Fruit fly (Drosophila melanogaster) whole organism, embryonic: ENCODE results near the gene in.

ENCODE experiments used
- ATbp ChIP-seq: fragments of 200-800 bp; sonication (Bioruptor generic); optimal IDR thresholded peaks from 2 replicates; lab custom pipeline; 2017; ENCODE audit warnings: missing biosample characterization, mild to moderate bottlenecking, missing genetic modification characterization, missing genetic modification reagents
- CG10209 ChIP-seq: fragments of 200-800 bp; sonication (Bioruptor generic); optimal IDR thresholded peaks from 3 replicates; lab custom pipeline; 2017; ENCODE audit warnings: missing biosample characterization, mild to moderate bottlenecking, missing genetic modification characterization, missing genetic modification reagents
- CG10274 ChIP-seq: fragments of 200-800 bp; sonication (Bioruptor generic); optimal IDR thresholded peaks from 3 replicates; lab custom pipeline; 2017; ENCODE audit warnings: missing biosample characterization, mild to moderate bottlenecking, missing genetic modification characterization
- CG1233 ChIP-seq: fragments of 200-800 bp; sonication (Bioruptor generic); optimal IDR thresholded peaks from 4 replicates; lab custom pipeline; 2018; ENCODE audit warnings: missing biosample characterization, mild to moderate bottlenecking, missing genetic modification characterization
- CG13775 ChIP-seq: fragments of 200-800 bp; sonication (Bioruptor generic); optimal IDR thresholded peaks from 3 replicates; lab custom pipeline; 2017; ENCODE audit warnings: missing biosample characterization, mild to moderate bottlenecking, missing genetic modification characterization
- CG13894 ChIP-seq: fragments of 200-800 bp; sonication (Bioruptor generic); optimal IDR thresholded peaks from 3 replicates; lab custom pipeline; 2018; ENCODE audit warnings: missing biosample characterization, mild to moderate bottlenecking, missing genetic modification characterization, moderate library complexity
- CG14965 ChIP-seq: fragments of 200-800 bp; sonication (Bioruptor generic); optimal IDR thresholded peaks from 2 replicates; lab custom pipeline; 2016; ENCODE audit warnings: missing biosample characterization, missing genetic modification characterization, borderline replicate concordance
- CG1603 ChIP-seq: fragments of 200-800 bp; sonication (Bioruptor generic); optimal IDR thresholded peaks from 2 replicates; lab custom pipeline; 2019; ENCODE audit warnings: missing biosample characterization, mild to moderate bottlenecking, missing genetic modification characterization, moderate library complexity
- CG16813 ChIP-seq: fragments of 200-800 bp; sonication (Bioruptor generic); IDR thresholded peaks from 3 replicates; pipeline ENCODE4 v1.3.6; 2022; ENCODE audit warnings: missing biosample characterization, missing genetic modification characterization; ENCODE audit not compliant: partially characterized antibody
- CG16815 ChIP-seq: fragments of 200-800 bp; sonication (Bioruptor generic); optimal IDR thresholded peaks from 3 replicates; lab custom pipeline; 2017; ENCODE audit warnings: missing biosample characterization, mild to moderate bottlenecking, missing genetic modification characterization
- CG2199 ChIP-seq: fragments of 200-800 bp; sonication (Bioruptor generic); IDR thresholded peaks from 3 replicates; pipeline ENCODE4 v1.3.6; 2022; ENCODE audit warnings: missing biosample characterization, missing genetic modification characterization
- CG32532 ChIP-seq: fragments of 200-800 bp; sonication (Bioruptor generic); IDR thresholded peaks from 2 replicates; pipeline ENCODE4 v1.3.6; 2022; ENCODE audit warnings: missing biosample characterization, missing genetic modification characterization
- CG33557 ChIP-seq: fragments of 200-800 bp; sonication (Bioruptor generic); optimal IDR thresholded peaks from 2 replicates; lab custom pipeline; 2019; ENCODE audit warnings: missing biosample characterization, mild to moderate bottlenecking, missing genetic modification characterization, moderate library complexity
- CG4854 ChIP-seq: fragments of 200-800 bp; sonication (Bioruptor generic); optimal IDR thresholded peaks from 2 replicates; lab custom pipeline; 2016; ENCODE audit warnings: missing biosample characterization, missing genetic modification characterization, inconsistent platforms
- CG5245 ChIP-seq: fragments of 200-800 bp; sonication (Bioruptor generic); optimal IDR thresholded peaks from 3 replicates; lab custom pipeline; 2016; ENCODE audit warnings: missing biosample characterization, missing genetic modification characterization
- CG6689 ChIP-seq: fragments of 200-800 bp; sonication (Bioruptor generic); IDR thresholded peaks from 2 replicates; pipeline ENCODE4 v1.3.6; 2022; ENCODE audit warnings: missing biosample characterization, missing genetic modification characterization
- CG7372 ChIP-seq: fragments of 200-800 bp; sonication (Bioruptor generic); IDR thresholded peaks from 2 replicates; pipeline ENCODE4 v1.3.6; 2022; ENCODE audit warnings: missing biosample characterization, missing genetic modification characterization
- CG7839 ChIP-seq: fragments of 200-800 bp; sonication (Bioruptor generic); optimal IDR thresholded peaks from 3 replicates; lab custom pipeline; 2018; ENCODE audit warnings: missing biosample characterization, mild to moderate bottlenecking, missing genetic modification characterization, moderate library complexity
- CG9727 ChIP-seq: fragments of 200-800 bp; sonication (Bioruptor generic); optimal IDR thresholded peaks from 3 replicates; lab custom pipeline; 2017; ENCODE audit warnings: missing biosample characterization, mild to moderate bottlenecking, missing genetic modification characterization
- D19A ChIP-seq: fragments of 200-800 bp; optimal IDR thresholded peaks from 3 replicates; lab custom pipeline; 2019; ENCODE audit warnings: missing biosample characterization, mild to moderate bottlenecking, missing genetic modification characterization, moderate library complexity
- Dad ChIP-seq: fragments of 200-800 bp; sonication (Bioruptor generic); optimal IDR thresholded peaks from 3 replicates; lab custom pipeline; 2016; ENCODE audit warnings: missing biosample characterization, missing genetic modification characterization
- Gug ChIP-seq: fragments of 200-800 bp; sonication (Bioruptor generic); IDR thresholded peaks from 4 replicates; pipeline ENCODE4 v1.3.6; 2022; ENCODE audit warnings: missing biosample characterization, missing genetic modification characterization
- H2.0 ChIP-seq: fragments of 200-800 bp; sonication (Bioruptor generic); IDR thresholded peaks from 2 replicates; pipeline ENCODE4 v1.3.6; 2022; ENCODE audit warnings: missing biosample characterization, missing genetic modification characterization
- HLH3B ChIP-seq: fragments of 200-800 bp; sonication (Bioruptor generic); IDR thresholded peaks from 2 replicates; pipeline ENCODE4 v1.3.6; 2022; ENCODE audit warnings: missing biosample characterization, missing genetic modification characterization
- Med ChIP-seq: fragments of 200-800 bp; sonication (Bioruptor generic); peaks from one replicate; lab custom pipeline; 2016; ENCODE audit warnings: missing biosample characterization, missing genetic modification characterization, mild to moderate bottlenecking, inconsistent platforms, moderate library complexity
- Meics ChIP-seq: fragments of 200-800 bp; sonication (Bioruptor generic); optimal IDR thresholded peaks from 2 replicates; lab custom pipeline; 2017; ENCODE audit warnings: missing biosample characterization, mild to moderate bottlenecking, missing genetic modification characterization
- Myb ChIP-seq: fragments of 200-800 bp; sonication (Bioruptor generic); optimal IDR thresholded peaks from 2 replicates; lab custom pipeline; 2016; ENCODE audit warnings: missing biosample characterization, missing genetic modification characterization
- Sox102F ChIP-seq: fragments of 200-800 bp; sonication (Bioruptor generic); optimal IDR thresholded peaks from 2 replicates; lab custom pipeline; 2018; ENCODE audit warnings: missing biosample characterization, mild to moderate bottlenecking, missing genetic modification characterization, moderate library complexity
- Spps ChIP-seq: fragments of 200-800 bp; sonication (Bioruptor generic); optimal IDR thresholded peaks from 2 replicates; lab custom pipeline; 2018; ENCODE audit warnings: missing biosample characterization, mild to moderate bottlenecking, missing genetic modification characterization
- dpn ChIP-seq, 2 experiments: fragments of 200-800 bp; sonication (Bioruptor generic); optimal IDR thresholded peaks; 3 replicates each; lab custom pipeline; 2016; ENCODE audit warnings: missing biosample characterization in 2 of 2, missing genetic modification characterization in 2 of 2
- gsb ChIP-seq: fragments of 200-800 bp; sonication (Bioruptor generic); IDR thresholded peaks from 2 replicates; pipeline ENCODE4 v1.3.6; 2022; ENCODE audit warnings: missing biosample characterization, missing genetic modification characterization
- hb ChIP-seq: fragments of 200-800 bp; sonication (Bioruptor generic); IDR thresholded peaks from 3 replicates; pipeline ENCODE4 v1.3.6; 2022; ENCODE audit warnings: missing biosample characterization, missing genetic modification characterization; ENCODE audit not compliant: partially characterized antibody
- hbn ChIP-seq: fragments of 200-800 bp; sonication (Bioruptor generic); IDR thresholded peaks from 2 replicates; pipeline ENCODE4 v1.3.6; 2022; ENCODE audit warnings: missing biosample characterization, missing genetic modification characterization; ENCODE audit not compliant: partially characterized antibody
- insv ChIP-seq, 2 experiments: fragments of 200-800 bp; sonication (Bioruptor generic); optimal IDR thresholded peaks; 3 replicates each; lab custom pipeline; 2016 to 2018; ENCODE audit warnings: missing biosample characterization in 2 of 2, missing genetic modification characterization in 2 of 2
- inv ChIP-seq: fragments of 200-800 bp; sonication (Bioruptor generic); IDR thresholded peaks from 2 replicates; pipeline ENCODE4 v1.3.6; 2022; ENCODE audit warnings: missing biosample characterization, missing genetic modification characterization; ENCODE audit not compliant: partially characterized antibody
- lbe ChIP-seq: fragments of 200-800 bp; sonication (Bioruptor generic); optimal IDR thresholded peaks from 2 replicates; lab custom pipeline; 2016; ENCODE audit warnings: missing biosample characterization, mild to moderate bottlenecking, missing genetic modification characterization
- lilli ChIP-seq: fragments of 200-800 bp; sonication (Bioruptor generic); optimal IDR thresholded peaks from 3 replicates; lab custom pipeline; 2016; ENCODE audit warnings: missing biosample characterization, missing genetic modification characterization
- mam ChIP-seq: fragments of 200-800 bp; sonication (Bioruptor generic); optimal IDR thresholded peaks from 3 replicates; lab custom pipeline; 2016; ENCODE audit warnings: missing biosample characterization, missing genetic modification characterization
- row ChIP-seq: fragments of 200-800 bp; sonication (Bioruptor generic); IDR thresholded peaks from 3 replicates; pipeline ENCODE4 v1.3.6; 2022; ENCODE audit warnings: missing biosample characterization, missing genetic modification characterization
- sens ChIP-seq: fragments of 200-800 bp; sonication (Bioruptor generic); peaks from one replicate; lab custom pipeline; 2016; ENCODE audit warnings: missing biosample characterization, missing genetic modification characterization
- sisA ChIP-seq: fragments of 200-800 bp; sonication (Bioruptor generic); IDR thresholded peaks from 2 replicates; pipeline ENCODE4 v1.3.6; 2022; ENCODE audit warnings: missing biosample characterization, missing genetic modification characterization
- sqz ChIP-seq: fragments of 200-800 bp; sonication (Bioruptor generic); optimal IDR thresholded peaks from 3 replicates; lab custom pipeline; 2018; ENCODE audit warnings: missing biosample characterization, mild to moderate bottlenecking, missing genetic modification characterization
- stwl ChIP-seq: fragments of 200-800 bp; sonication (Bioruptor generic); optimal IDR thresholded peaks from 3 replicates; lab custom pipeline; 2018; ENCODE audit warnings: missing biosample characterization, mild to moderate bottlenecking, missing genetic modification characterization, moderate library complexity
- tin ChIP-seq: fragments of 200-800 bp; sonication (Bioruptor generic); optimal IDR thresholded peaks from 3 replicates; lab custom pipeline; 2016; ENCODE audit warnings: missing biosample characterization, missing genetic modification characterization
- tx ChIP-seq: fragments of 200-800 bp; sonication (Bioruptor generic); optimal IDR thresholded peaks from 2 replicates; lab custom pipeline; 2016; ENCODE audit warnings: missing biosample characterization, missing genetic modification characterization

The in gene

DNA sequence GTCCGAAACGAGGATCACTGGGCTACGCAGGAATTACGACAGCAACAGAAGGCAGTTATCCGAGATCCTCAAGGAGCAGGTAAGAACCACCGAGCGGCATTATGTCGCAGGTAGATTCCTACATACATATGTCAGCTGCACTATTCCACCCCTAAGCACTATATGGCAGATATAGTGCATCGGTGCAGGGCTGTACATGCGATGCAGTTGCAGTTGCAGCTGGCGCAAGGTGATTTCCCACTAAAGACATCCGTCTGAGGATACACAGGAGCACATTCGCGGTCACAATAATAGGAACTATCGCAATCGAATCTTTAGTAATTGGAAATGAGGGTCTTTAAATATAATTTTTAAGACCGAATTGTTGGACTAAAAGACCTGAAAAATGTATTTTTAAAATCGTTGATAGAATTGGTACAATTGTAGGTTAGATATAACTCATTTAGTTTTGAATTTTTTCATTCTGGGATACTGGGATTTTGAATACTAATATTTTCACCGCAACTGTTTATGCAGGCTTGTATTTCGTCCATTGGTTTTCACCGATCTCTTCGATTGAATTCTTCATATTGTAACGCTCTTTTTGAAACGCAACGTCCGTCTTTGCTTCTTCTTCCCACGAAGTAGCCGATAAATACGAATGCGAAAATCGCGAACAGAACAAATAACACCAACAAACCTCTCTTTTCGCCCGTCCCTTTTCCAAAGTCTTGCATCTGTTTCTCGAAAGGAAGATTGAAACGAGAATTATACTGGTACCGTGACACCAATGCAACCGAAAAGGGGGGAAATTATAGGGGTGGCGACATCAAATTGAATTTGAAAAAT lies 35.9 kb downstream of the in start (continued):
- TF ChIP-seq Sox102F = no peak

- TF ChIP-seq ATbp (GFP tag; lab: Kevin White, UChicago) = no peak
- TF ChIP-seq CG33557 (GFP tag; lab: Kevin White, UChicago) = no peak
- TF ChIP-seq stwl (tag; lab: Kevin White, UChicago) = no peak
- TF ChIP-seq sens (GFP tag; lab: Kevin White, UChicago) = peak; percentile 69
- no peak for TF ChIP-seq CG5245 (GFP tag; lab: Kevin White, UChicago)
- TF ChIP-seq hb (GFP tag; lab: Robert Waterston, UW) = no peak
- TF ChIP-seq Med (GFP tag; lab: Kevin White, UChicago) = peak; percentile 68
- TF ChIP-seq CG13775 (GFP tag; lab: Kevin White, UChicago) = peak; percentile 15
- TF ChIP-seq Myb (GFP tag; lab: Kevin White, UChicago) = peak; percentile 21
- TF ChIP-seq HLH3B (GFP tag; lab: Robert Waterston, UW) = no peak
- no peak for TF ChIP-seq CG7839 (tag; lab: Kevin White, UChicago)
- no peak for TF ChIP-seq inv
- TF ChIP-seq CG6689 (GFP tag; lab: Robert Waterston, UW) = peak; percentile 20; the same call in 1 of the 2 replicates
- TF ChIP-seq CG16815 (GFP tag; lab: Kevin White, UChicago) = no peak
- no peak for TF ChIP-seq CG7372 (GFP tag; lab: Robert Waterston, UW)
- TF ChIP-seq CG1233 (GFP tag; lab: Kevin White, UChicago) = no peak
- no peak for TF ChIP-seq CG10209 (GFP tag; lab: Kevin White, UChicago)
- no peak for TF ChIP-seq mam
- no peak for TF ChIP-seq insv (GFP tag; optimal IDR thresholded peaks at IDR 0.05; lab: Kevin White, UChicago)
- no peak for TF ChIP-seq CG10274 (GFP tag; lab: Kevin White, UChicago)
- TF ChIP-seq lilli (GFP tag; lab: Kevin White, UChicago) = no peak
- TF ChIP-seq Spps (tag; lab: Kevin White, UChicago) = no peak
- no peak for TF ChIP-seq tx
- TF ChIP-seq tin = no peak
- no peak for TF ChIP-seq dpn (GFP tag; optimal IDR thresholded peaks at IDR 0.05; lab: Kevin White, UChicago)
- peak; percentile 76 for TF ChIP-seq CG13894
- no peak for TF ChIP-seq H2.0
- TF ChIP-seq hbn = no peak
- no peak for TF ChIP-seq Gug
- no peak for TF ChIP-seq Dad (GFP tag; lab: Kevin White, UChicago)
- TF ChIP-seq CG4854 (GFP tag; lab: Kevin White, UChicago) = no peak
- TF ChIP-seq lbe (GFP tag; lab: Kevin White, UChicago) = peak; percentile 29
- TF ChIP-seq D19A (tag; lab: Kevin White, UChicago) = peak; percentile 17
- peak; percentile 22 for TF ChIP-seq CG9727 (GFP tag; lab: Kevin White, UChicago)
- peak; percentile 27; the same call in 1 of the 3 replicates for TF ChIP-seq row (GFP tag; lab: Robert Waterston, UW)
- no peak for TF ChIP-seq CG14965 (GFP tag; lab: Kevin White, UChicago)
- no peak for TF ChIP-seq Meics (GFP tag; lab: Kevin White, UChicago)
- TF ChIP-seq gsb (GFP tag; lab: Robert Waterston, UW) = no peak
- 0 out of 3 replicates have a peak, but pooled peaks have one; percentile 32 for TF ChIP-seq CG16813 (GFP tag; lab: Robert Waterston, UW)
- no peak for TF ChIP-seq CG32532
- peak; percentile 9 for TF ChIP-seq sqz
- peak; percentile 23 for TF ChIP-seq CG1603 (tag; lab: Kevin White, UChicago)
- 0 out of 3 replicates have a peak, but pooled peaks have one; percentile 0 for TF ChIP-seq CG2199
- TF ChIP-seq sisA (GFP tag; lab: Robert Waterston, UW) = no peak
These were observed 36.7 kb downstream of the in start for dm6 chr3L:20403493-20404379.
